Fruit fly (Drosophila melanogaster): ENCODE results near the gene ppk7.

DNA sequence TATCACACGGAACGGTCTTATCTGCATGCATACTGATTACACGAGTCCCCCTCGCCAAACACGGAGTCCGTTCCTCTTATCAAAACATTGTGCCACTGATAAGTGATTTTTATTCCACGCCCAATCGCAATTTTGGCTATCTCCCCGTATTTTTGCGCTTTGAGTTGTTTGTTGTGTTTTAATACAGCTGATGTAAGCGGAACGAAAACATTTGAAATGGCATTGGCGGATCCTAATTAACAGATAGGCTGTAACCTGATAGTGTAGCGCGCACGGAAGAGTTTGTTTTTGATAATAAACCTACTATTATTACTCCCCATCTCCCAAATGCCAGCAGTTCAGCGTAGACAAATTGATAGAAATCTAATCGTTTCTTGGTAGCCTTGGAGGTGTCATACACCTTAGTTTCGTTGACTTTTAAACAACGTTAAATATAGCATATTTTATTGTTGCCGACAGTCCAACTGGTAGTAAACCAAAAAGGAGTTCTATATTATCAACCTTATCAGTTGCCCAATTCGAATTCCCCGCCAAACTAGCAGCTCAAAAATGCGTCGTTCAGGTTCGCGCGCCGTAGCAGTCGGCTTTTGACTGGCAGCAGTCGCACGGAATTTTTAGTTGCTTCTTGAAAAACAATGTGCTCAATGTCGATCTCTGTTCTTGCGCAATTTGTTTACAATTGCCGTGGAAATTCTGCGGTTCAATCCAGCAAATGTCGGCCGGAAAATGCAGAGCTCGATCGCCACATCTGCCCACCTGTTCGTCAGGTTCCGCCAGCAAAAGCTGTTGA, 10.9 kb downstream of the ppk7 start:
- TF ChIP-seq gl (tag; optimal IDR thresholded peaks at IDR 0.05) (no peak), Pif1B (GFP tag; optimal IDR thresholded peaks at IDR 0.05) (no peak), CG13204 (GFP tag; optimal IDR thresholded peaks at IDR 0.05) (no peak), EcR (GFP tag; optimal IDR thresholded peaks at IDR 0.05) (no peak), CG15710 (tag; optimal IDR thresholded peaks at IDR 0.05) (no peak), CG12605 (GFP tag; IDR thresholded peaks at IDR 0.05) (no peak), D1 (tag; optimal IDR thresholded peaks at IDR 0.05) (no peak), rn (GFP tag; IDR thresholded peaks at IDR 0.05) (no peak)

Data from whole organism, pupa.